Fruit fly (Drosophila melanogaster) whole organism, embryonic: ENCODE measurements around the gene NK7.1.

Source experiments
- B-H1 ChIP-seq: fragments of 200-800 bp; sonication (Bioruptor generic); IDR thresholded peaks from 3 replicates; pipeline ENCODE4 v1.3.6; 2022; ENCODE audit warnings: missing biosample characterization, missing genetic modification characterization
- B-H2 ChIP-seq: fragments of 200-800 bp; sonication (Bioruptor generic); optimal IDR thresholded peaks from 2 replicates; lab custom pipeline; 2018; ENCODE audit warnings: missing biosample characterization, mild to moderate bottlenecking, missing genetic modification characterization
- Bdp1 ChIP-seq: fragments of 200-800 bp; sonication (Bioruptor generic); optimal IDR thresholded peaks from 3 replicates; lab custom pipeline; 2016; ENCODE audit warnings: missing biosample characterization, missing genetic modification characterization
- Bteb2 ChIP-seq: fragments of 200-800 bp; sonication (Bioruptor generic); optimal IDR thresholded peaks from 2 replicates; lab custom pipeline; 2016; ENCODE audit warnings: missing biosample characterization, missing genetic modification characterization
- CG10959 ChIP-seq: fragments of 200-800 bp; sonication (Bioruptor generic); IDR thresholded peaks from 2 replicates; pipeline ENCODE4 v1.3.6; 2022; ENCODE audit warnings: missing biosample characterization, missing genetic modification characterization
- CG11456 ChIP-seq: fragments of 200-800 bp; sonication (Bioruptor generic); IDR thresholded peaks from 3 replicates; pipeline ENCODE4 v1.3.6; 2022; ENCODE audit warnings: missing biosample characterization, missing genetic modification characterization
- CG11696 ChIP-seq: fragments of 200-800 bp; sonication (Bioruptor generic); IDR thresholded peaks from 2 replicates; pipeline ENCODE4 v1.3.6; 2022; ENCODE audit warnings: missing biosample characterization, missing genetic modification characterization
- CG12299 ChIP-seq: fragments of 200-800 bp; sonication (Bioruptor generic); optimal IDR thresholded peaks from 2 replicates; lab custom pipeline; 2018; ENCODE audit warnings: missing biosample characterization, mild to moderate bottlenecking, missing genetic modification characterization
- CG1233 ChIP-seq: fragments of 200-800 bp; sonication (Bioruptor generic); optimal IDR thresholded peaks from 4 replicates; lab custom pipeline; 2018; ENCODE audit warnings: missing biosample characterization, mild to moderate bottlenecking, missing genetic modification characterization
- CG17385 ChIP-seq: fragments of 200-800 bp; sonication (Bioruptor generic); optimal IDR thresholded peaks from 3 replicates; lab custom pipeline; 2018; ENCODE audit warnings: missing biosample characterization, mild to moderate bottlenecking, missing genetic modification characterization
- CG17829 ChIP-seq: fragments of 200-800 bp; optimal IDR thresholded peaks from 2 replicates; lab custom pipeline; 2019; ENCODE audit warnings: missing biosample characterization, mild to moderate bottlenecking, missing genetic modification characterization, moderate library complexity
- CG2712 ChIP-seq: fragments of 200-800 bp; optimal IDR thresholded peaks from 3 replicates; lab custom pipeline; 2019; ENCODE audit warnings: missing biosample characterization, mild to moderate bottlenecking, missing genetic modification characterization, moderate library complexity
- CG2875 ChIP-seq: fragments of 200-800 bp; sonication (Bioruptor generic); optimal IDR thresholded peaks from 2 replicates; lab custom pipeline; 2017; ENCODE audit warnings: missing biosample characterization, mild to moderate bottlenecking, missing genetic modification characterization, missing genetic modification reagents
- CG3281 ChIP-seq: fragments of 200-800 bp; sonication (Bioruptor generic); optimal IDR thresholded peaks from 3 replicates; lab custom pipeline; 2017; ENCODE audit warnings: missing biosample characterization, mild to moderate bottlenecking, missing genetic modification characterization
- CG4282 ChIP-seq: fragments of 200-800 bp; sonication (Bioruptor generic); optimal IDR thresholded peaks from 2 replicates; lab custom pipeline; 2016; ENCODE audit warnings: missing biosample characterization, missing genetic modification characterization
- CG4424 ChIP-seq: fragments of 200-800 bp; sonication (Bioruptor generic); optimal IDR thresholded peaks from 3 replicates; lab custom pipeline; 2016; ENCODE audit warnings: missing biosample characterization, missing genetic modification characterization
- CG6813 ChIP-seq: fragments of 200-800 bp; sonication (Bioruptor generic); optimal IDR thresholded peaks from 2 replicates; lab custom pipeline; 2017; ENCODE audit warnings: missing biosample characterization, missing genetic modification characterization, mild to moderate bottlenecking, moderate library complexity, missing genetic modification reagents
- CoRest ChIP-seq: fragments of 200-800 bp; sonication (Bioruptor generic); optimal IDR thresholded peaks from 3 replicates; lab custom pipeline; 2018; ENCODE audit warnings: missing biosample characterization, mild to moderate bottlenecking, missing genetic modification characterization, moderate library complexity
- D19A ChIP-seq: fragments of 200-800 bp; optimal IDR thresholded peaks from 3 replicates; lab custom pipeline; 2019; ENCODE audit warnings: missing biosample characterization, mild to moderate bottlenecking, missing genetic modification characterization, moderate library complexity
- Gsc ChIP-seq: fragments of 200-800 bp; sonication (Bioruptor generic); IDR thresholded peaks from 2 replicates; pipeline ENCODE4 v1.3.6; 2022; ENCODE audit warnings: missing biosample characterization, missing genetic modification characterization
- HLH54F ChIP-seq: fragments of 200-800 bp; sonication (Bioruptor generic); optimal IDR thresholded peaks from 3 replicates; lab custom pipeline; 2016; ENCODE audit warnings: missing biosample characterization, missing genetic modification characterization
- HLHmδ ChIP-seq: fragments of 200-800 bp; sonication (Bioruptor generic); optimal IDR thresholded peaks from 2 replicates; lab custom pipeline; 2018; ENCODE audit warnings: missing biosample characterization, mild to moderate bottlenecking, missing genetic modification characterization, moderate library complexity
- HmgZ ChIP-seq: fragments of 200-800 bp; sonication (Bioruptor generic); optimal IDR thresholded peaks from 2 replicates; lab custom pipeline; 2018; ENCODE audit warnings: missing biosample characterization, mild to moderate bottlenecking, missing genetic modification characterization
- Hsf ChIP-seq: fragments of 200-800 bp; sonication (Bioruptor generic); optimal IDR thresholded peaks from 3 replicates; lab custom pipeline; 2016; ENCODE audit warnings: missing biosample characterization, missing genetic modification characterization
- Lim3 ChIP-seq: fragments of 200-800 bp; sonication (Bioruptor generic); IDR thresholded peaks from 2 replicates; pipeline ENCODE4 v1.3.6; 2022; ENCODE audit warnings: missing biosample characterization, missing genetic modification characterization
- Nf-YB ChIP-seq: fragments of 200-800 bp; sonication (Bioruptor generic); optimal IDR thresholded peaks from 3 replicates; lab custom pipeline; 2019; ENCODE audit warnings: missing biosample characterization, mild to moderate bottlenecking, missing genetic modification characterization, moderate library complexity
- NfI ChIP-seq: fragments of 200-800 bp; sonication (Bioruptor generic); optimal IDR thresholded peaks from 3 replicates; lab custom pipeline; 2018; ENCODE audit warnings: missing biosample characterization, mild to moderate bottlenecking, missing genetic modification characterization, moderate library complexity
- PHDP ChIP-seq: fragments of 200-800 bp; sonication (Bioruptor generic); optimal IDR thresholded peaks from 3 replicates; lab custom pipeline; 2018; ENCODE audit warnings: missing biosample characterization, mild to moderate bottlenecking, missing genetic modification characterization, moderate library complexity
- ac ChIP-seq: fragments of 200-800 bp; sonication (Bioruptor generic); optimal IDR thresholded peaks from 3 replicates; lab custom pipeline; 2017; ENCODE audit warnings: missing biosample characterization, mild to moderate bottlenecking, missing genetic modification characterization
- ap ChIP-seq: fragments of 200-800 bp; sonication (Bioruptor generic); IDR thresholded peaks from 2 replicates; pipeline ENCODE4 v1.3.6; 2022; ENCODE audit warnings: missing biosample characterization, missing genetic modification characterization
- az2 ChIP-seq: fragments of 200-800 bp; sonication (Bioruptor generic); optimal IDR thresholded peaks from 3 replicates; lab custom pipeline; 2016; ENCODE audit warnings: missing biosample characterization, missing genetic modification characterization
- chn ChIP-seq: fragments of 200-800 bp; sonication (Bioruptor generic); optimal IDR thresholded peaks from 2 replicates; lab custom pipeline; 2016; ENCODE audit warnings: missing biosample characterization, missing genetic modification characterization
- dpn ChIP-seq, 2 experiments: fragments of 200-800 bp; sonication (Bioruptor generic); optimal IDR thresholded peaks; 3 replicates each; lab custom pipeline; 2016; ENCODE audit warnings: missing biosample characterization in 2 of 2, missing genetic modification characterization in 2 of 2
- ems ChIP-seq: fragments of 200-800 bp; sonication (Bioruptor generic); optimal IDR thresholded peaks from 3 replicates; lab custom pipeline; 2016; ENCODE audit warnings: missing biosample characterization, missing genetic modification characterization
- gce ChIP-seq: fragments of 200-800 bp; sonication (Bioruptor generic); IDR thresholded peaks from 3 replicates; pipeline ENCODE4 v1.3.6; 2022; ENCODE audit warnings: missing biosample characterization, missing genetic modification characterization
- gsb ChIP-seq: fragments of 200-800 bp; sonication (Bioruptor generic); IDR thresholded peaks from 2 replicates; pipeline ENCODE4 v1.3.6; 2022; ENCODE audit warnings: missing biosample characterization, missing genetic modification characterization
- ham ChIP-seq: fragments of 200-800 bp; sonication (Bioruptor generic); IDR thresholded peaks from 2 replicates; pipeline ENCODE4 v1.3.6; 2022; ENCODE audit warnings: missing biosample characterization, missing genetic modification characterization
- her ChIP-seq: fragments of 200-800 bp; sonication (Bioruptor generic); optimal IDR thresholded peaks from 2 replicates; lab custom pipeline; 2016; ENCODE audit warnings: missing biosample characterization, missing genetic modification characterization
- insv ChIP-seq, 2 experiments: fragments of 200-800 bp; sonication (Bioruptor generic); optimal IDR thresholded peaks; 3 replicates each; lab custom pipeline; 2016 to 2018; ENCODE audit warnings: missing biosample characterization in 2 of 2, missing genetic modification characterization in 2 of 2
- jigr1 ChIP-seq: fragments of 200-800 bp; sonication (Bioruptor generic); IDR thresholded peaks from 3 replicates; pipeline ENCODE4 v1.3.6; 2022; ENCODE audit warnings: missing biosample characterization, missing genetic modification characterization
- lola ChIP-seq, 3 experiments: fragments of >200 bp in 2 of 3; fragments of 200-800 bp in 1 of 3; sonication (Bioruptor generic) in 1 of 3; optimal IDR thresholded peaks; 2 replicates each; lab custom pipeline; 2017 to 2019; ENCODE audit warnings: missing biosample characterization in 3 of 3, missing genetic modification characterization in 3 of 3, mild to moderate bottlenecking in 1 of 3, moderate library complexity in 1 of 3
- maf-S ChIP-seq: fragments of 200-800 bp; sonication (Bioruptor generic); optimal IDR thresholded peaks from 2 replicates; lab custom pipeline; 2016; ENCODE audit warnings: missing biosample characterization, missing genetic modification characterization
- nau ChIP-seq: fragments of 200-800 bp; sonication (Bioruptor generic); optimal IDR thresholded peaks from 3 replicates; lab custom pipeline; 2017; ENCODE audit warnings: missing biosample characterization, mild to moderate bottlenecking, missing genetic modification characterization, missing genetic modification reagents
- nerfin-2 ChIP-seq: fragments of 200-800 bp; sonication (Bioruptor generic); IDR thresholded peaks from 2 replicates; pipeline ENCODE4 v1.3.6; 2022; ENCODE audit warnings: missing biosample characterization, missing genetic modification characterization; ENCODE audit not compliant: partially characterized antibody
- onecut ChIP-seq: fragments of 200-800 bp; sonication (Bioruptor generic); IDR thresholded peaks from 2 replicates; pipeline ENCODE4 v1.3.6; 2022; ENCODE audit warnings: missing biosample characterization, missing genetic modification characterization
- salm ChIP-seq: fragments of 200-800 bp; sonication (Bioruptor generic); optimal IDR thresholded peaks from 2 replicates; lab custom pipeline; 2018; ENCODE audit warnings: missing biosample characterization, mild to moderate bottlenecking, missing genetic modification characterization
- scrt ChIP-seq: fragments of 200-800 bp; sonication (Bioruptor generic); optimal IDR thresholded peaks from 2 replicates; lab custom pipeline; 2018; ENCODE audit warnings: missing biosample characterization, mild to moderate bottlenecking, missing genetic modification characterization, moderate library complexity
- seq ChIP-seq: fragments of 200-800 bp; sonication (Bioruptor generic); IDR thresholded peaks from 2 replicates; pipeline ENCODE4 v1.3.6; 2022; ENCODE audit warnings: missing biosample characterization, missing genetic modification characterization
- trem ChIP-seq: fragments of 200-800 bp; optimal IDR thresholded peaks from 3 replicates; lab custom pipeline; 2019; ENCODE audit warnings: missing biosample characterization, mild to moderate bottlenecking, missing genetic modification characterization, moderate library complexity
- zen ChIP-seq: fragments of 200-800 bp; sonication (Bioruptor generic); optimal IDR thresholded peaks from 3 replicates; lab custom pipeline; 2018; ENCODE audit warnings: missing biosample characterization, mild to moderate bottlenecking, missing genetic modification characterization, moderate library complexity

Gene NK7.1

dm6 chr3R:14386088-14386822 lies 13.5 kb upstream of the NK7.1 start (continued):
- TF ChIP-seq B-H2 (GFP tag; lab: Kevin White, UChicago), result no peak
- TF ChIP-seq Bdp1 (GFP tag; lab: Kevin White, UChicago), result no peak
- TF ChIP-seq CoRest, result peak; percentile 54
- TF ChIP-seq seq (GFP tag; lab: Robert Waterston, UW), result no peak
- TF ChIP-seq jigr1, result no peak
- TF ChIP-seq trem (tag; lab: Kevin White, UChicago), result peak; percentile 42
- TF ChIP-seq nerfin-2 (GFP tag; lab: Robert Waterston, UW), result no peak
- no peak for TF ChIP-seq ham (GFP tag; lab: Robert Waterston, UW)
- no peak for TF ChIP-seq ac (GFP tag; lab: Kevin White, UChicago)
- TF ChIP-seq chn (GFP tag; lab: Kevin White, UChicago), result no peak
- TF ChIP-seq Gsc (GFP tag; lab: Robert Waterston, UW), result no peak
- no peak for TF ChIP-seq insv (GFP tag; optimal IDR thresholded peaks at IDR 0.05; lab: Kevin White, UChicago)
- peak; percentile 28 for TF ChIP-seq az2
- TF ChIP-seq nau (GFP tag; lab: Kevin White, UChicago), result no peak
- no peak for TF ChIP-seq CG4282 (GFP tag; lab: Kevin White, UChicago)
- TF ChIP-seq CG10959 (GFP tag; lab: Robert Waterston, UW), result no peak
- TF ChIP-seq CG2712 (tag; lab: Kevin White, UChicago), result peak; percentile 53
- TF ChIP-seq HmgZ (tag; lab: Kevin White, UChicago), result no peak
- no peak for TF ChIP-seq Bteb2 (GFP tag; lab: Kevin White, UChicago)
- no peak for TF ChIP-seq zen (tag; lab: Kevin White, UChicago)
- peak; percentile 25 for TF ChIP-seq D19A (tag; lab: Kevin White, UChicago)
- no peak for TF ChIP-seq CG11696 (GFP tag; lab: Robert Waterston, UW)
- no peak for TF ChIP-seq B-H1 (GFP tag; lab: Robert Waterston, UW)
- TF ChIP-seq maf-S (GFP tag; lab: Kevin White, UChicago), result no peak
- peak; percentile 36 for TF ChIP-seq CG4424 (GFP tag; lab: Kevin White, UChicago)
- TF ChIP-seq salm, result no peak
- no peak for TF ChIP-seq onecut (GFP tag; lab: Robert Waterston, UW)
- no peak for TF ChIP-seq CG12299
- TF ChIP-seq dpn (GFP tag; optimal IDR thresholded peaks at IDR 0.05; lab: Kevin White, UChicago), result peak in 1 of 2 experiments; percentile 3
- TF ChIP-seq NfI (GFP tag; lab: Kevin White, UChicago), result no peak
- TF ChIP-seq her, result no peak
- TF ChIP-seq HLH54F (GFP tag; lab: Kevin White, UChicago), result no peak
- peak; percentile 43 for TF ChIP-seq CG2875 (GFP tag; lab: Kevin White, UChicago)
- TF ChIP-seq scrt, result no peak
- peak; percentile 38 for TF ChIP-seq CG17829
- no peak for TF ChIP-seq CG3281
- peak; percentile 22 for TF ChIP-seq CG17385
- TF ChIP-seq lola (GFP tag; optimal IDR thresholded peaks at IDR 0.05; lab: Kevin White, UChicago), result peak in 1 of 3 experiments; percentile 72
- peak; percentile 39 for TF ChIP-seq PHDP (tag; lab: Kevin White, UChicago)
- TF ChIP-seq Hsf (GFP tag; lab: Kevin White, UChicago), result no peak
- TF ChIP-seq gsb (GFP tag; lab: Robert Waterston, UW), result no peak
- no peak for TF ChIP-seq HLHmδ
- TF ChIP-seq gce (GFP tag; lab: Robert Waterston, UW), result no peak
- TF ChIP-seq ap (GFP tag; lab: Robert Waterston, UW), result no peak
- no peak for TF ChIP-seq CG1233
- TF ChIP-seq CG6813 (GFP tag; lab: Kevin White, UChicago), result no peak
- no peak for TF ChIP-seq Lim3
- TF ChIP-seq CG11456 (GFP tag; lab: Robert Waterston, UW), result no peak
- TF ChIP-seq Nf-YB, result no peak
- no peak for TF ChIP-seq ems (GFP tag; lab: Kevin White, UChicago)
